Worm (Caenorhabditis elegans) whole organism, L4/young adult: ENCODE measurements around the gene F34H10.1.
"Not testable (repeated sequence)": the region's sequence is repeated elsewhere in the genome, so short reads cannot be mapped to it uniquely, and the experiment has no call there.

Experiments
- W03F9.2 ChIP-seq: fragments of 150-350 bp; optimal IDR thresholded peaks from 2 replicates; lab custom pipeline; 2014; ENCODE audit warnings: missing biosample characterization, missing genetic modification characterization
- dao-5 ChIP-seq: sonication (generic microtip); optimal IDR thresholded peaks from 2 replicates; lab custom pipeline; 2016; ENCODE audit warnings: missing genotype, missing genetic modification characterization, moderate library complexity, missing compliant biosample characterization
- him-1 ChIP-seq: sonication (generic microtip); optimal IDR thresholded peaks from 2 replicates; lab custom pipeline; 2016; ENCODE audit warnings: missing genotype, missing genetic modification reagents, missing genetic modification characterization, missing compliant biosample characterization

The F34H10.1 gene

DNA sequence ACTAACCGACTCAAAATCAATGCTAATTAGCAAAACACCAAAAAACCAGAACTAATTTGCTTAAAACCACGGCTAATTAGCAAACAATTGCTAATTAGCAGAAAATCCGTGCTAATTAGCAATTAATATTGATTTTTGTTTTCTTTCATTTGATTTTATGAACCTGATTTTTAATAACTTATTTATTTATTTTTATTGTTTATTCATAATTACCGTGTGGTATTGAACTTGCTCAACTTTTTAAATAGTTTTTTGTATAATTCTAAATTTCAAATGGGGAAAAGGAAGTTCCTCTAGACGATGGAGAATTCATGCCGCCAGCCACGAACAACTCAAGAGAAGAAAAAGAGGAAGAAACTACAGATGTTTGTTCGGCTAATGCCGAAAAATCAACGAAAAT, at the start of gene F34H10.1:
F34H10.1 (plus strand) TSS at position 301 of the 400 bp plus-strand sequence.
- not testable (repeated sequence) for TF ChIP-seq dao-5, W03F9.2, him-1 (tag; lab: Kevin White, UChicago)

DNA sequence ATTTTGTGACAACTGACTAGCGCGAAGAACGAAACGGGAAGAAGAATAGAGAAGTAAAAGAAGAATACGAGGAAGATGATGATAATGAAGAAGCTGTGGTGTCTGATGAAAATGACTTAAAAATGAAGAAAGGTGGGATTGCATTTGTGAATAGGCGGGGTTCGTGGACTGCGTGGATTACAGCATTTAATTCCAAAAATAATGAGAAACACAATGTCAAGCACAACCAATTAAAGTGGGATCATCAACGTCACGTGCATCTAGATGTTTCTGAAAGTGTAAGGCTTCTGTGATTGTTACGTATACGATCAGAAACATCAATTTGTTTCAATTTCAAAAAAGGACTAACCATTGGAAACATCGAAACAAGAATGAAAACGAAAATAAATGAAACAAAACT, 49.0 kb upstream of the F34H10.1 start, which contains the start of gene glb-17:
glb-17 (minus strand) TSS at position 101 of the 400 bp plus-strand sequence.
- no peak for TF ChIP-seq W03F9.2 (tag; lab: Kevin White, UChicago)
- TF ChIP-seq dao-5 (tag; lab: Kevin White, UChicago), result no peak
- TF ChIP-seq him-1 (tag; lab: Kevin White, UChicago), result no peak

DNA sequence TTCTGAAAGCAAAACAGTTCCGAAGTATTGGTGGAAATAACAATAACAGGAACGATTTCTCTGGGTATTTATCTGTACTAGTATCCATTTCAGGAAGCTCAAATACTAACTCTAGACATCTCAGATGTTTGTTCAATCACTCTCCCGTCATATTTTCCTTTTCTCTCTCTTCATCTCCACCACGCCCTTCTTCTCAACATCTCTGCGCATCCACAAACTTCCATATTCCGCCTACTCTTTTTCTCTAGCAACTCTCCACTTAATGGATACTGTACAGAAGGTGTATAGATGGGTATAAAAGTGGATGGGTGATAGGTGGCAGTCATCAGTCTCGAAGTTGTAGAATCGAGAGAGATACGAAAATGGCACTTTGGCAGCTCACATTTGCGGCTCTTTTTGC, 41.6 kb upstream of the F34H10.1 start, which contains the start of gene gpx-5:
gpx-5 (plus strand) TSS at position 336 of the 400 bp plus-strand sequence.
- no peak for TF ChIP-seq dao-5 (tag; lab: Kevin White, UChicago)
- no peak for TF ChIP-seq W03F9.2 (tag; lab: Kevin White, UChicago)
- no peak for TF ChIP-seq him-1 (tag; lab: Kevin White, UChicago)

ce11 chrX:9585584-9586166, 40.2 kb upstream of the F34H10.1 start:
- TF ChIP-seq W03F9.2 (tag; lab: Kevin White, UChicago) (no peak), dao-5 (tag; lab: Kevin White, UChicago) (no peak), him-1 (tag; lab: Kevin White, UChicago) (no peak)

ce11 chrX:9587642-9588041, 38.3 kb upstream of the F34H10.1 start, which contains the start of gene gpx-3:
Gene gpx-3, plus strand, starts transcription at chrX:9587942.
- TF ChIP-seq W03F9.2 (tag; lab: Kevin White, UChicago) (no peak), him-1 (tag; lab: Kevin White, UChicago) (no peak), dao-5 (tag; lab: Kevin White, UChicago) (no peak)

ce11 chrX:9589123-9589522, 36.8 kb upstream of the F34H10.1 start, which contains the start of gene del-8:
Gene del-8, plus strand, starts transcription at chrX:9589423.
- TF ChIP-seq W03F9.2 (tag; lab: Kevin White, UChicago) (no peak), dao-5 (tag; lab: Kevin White, UChicago) (no peak), him-1 (tag; lab: Kevin White, UChicago) (no peak)

ce11 chrX:9597299-9597698, 28.6 kb upstream of the F34H10.1 start:
- TF ChIP-seq him-1 (tag; lab: Kevin White, UChicago), result no peak
- no peak for TF ChIP-seq dao-5 (tag; lab: Kevin White, UChicago)
- TF ChIP-seq W03F9.2 (tag; lab: Kevin White, UChicago), result no peak

- TF ChIP-seq dao-5 (tag; lab: Kevin White, UChicago) (no peak), W03F9.2 (tag; lab: Kevin White, UChicago) (no peak), him-1 (tag; lab: Kevin White, UChicago) (no peak)
Observed at ce11 chrX:9602625-9603024, 23.3 kb upstream of the F34H10.1 start.

DNA sequence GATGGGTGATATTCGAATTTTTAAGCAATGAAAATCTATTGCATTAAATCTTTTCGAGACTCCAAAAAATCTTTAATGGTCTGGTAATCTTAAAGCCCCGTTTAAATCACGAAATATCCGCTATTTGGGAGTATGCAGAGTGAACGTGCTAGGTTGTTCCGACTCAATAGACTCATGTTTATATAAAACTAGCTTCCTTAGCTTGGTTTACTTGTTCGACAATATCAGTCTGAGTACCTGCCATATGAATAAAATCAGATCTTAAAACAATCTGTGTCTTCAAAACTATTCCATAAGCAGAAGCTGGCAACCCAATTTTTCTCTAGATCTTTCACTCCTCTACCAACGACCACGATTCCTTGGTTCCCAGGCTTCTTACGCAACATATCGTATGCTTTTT, 22.7 kb upstream of the F34H10.1 start:
- no peak for TF ChIP-seq W03F9.2 (tag; lab: Kevin White, UChicago)
- no peak for TF ChIP-seq him-1 (tag; lab: Kevin White, UChicago)
- TF ChIP-seq dao-5 (tag; lab: Kevin White, UChicago), result no peak

DNA sequence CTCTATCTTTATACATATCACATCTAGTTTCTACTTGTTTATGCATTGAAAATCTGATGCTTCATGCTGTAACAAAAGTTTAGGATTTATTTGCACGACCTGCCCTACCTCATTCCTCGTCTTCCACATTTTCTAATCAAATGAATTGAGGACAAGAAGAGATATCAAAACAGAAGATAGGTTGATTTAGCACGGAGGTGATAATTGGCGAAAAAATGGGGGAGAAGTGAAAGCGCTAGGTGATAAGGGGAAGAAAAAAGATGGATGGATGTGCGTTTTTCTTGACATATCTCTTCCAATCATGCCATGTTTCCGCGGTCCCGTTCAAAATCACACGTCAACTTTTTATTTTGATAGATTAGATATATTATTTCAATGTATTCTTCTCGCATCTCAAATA, 17.8 kb upstream of the F34H10.1 start:
- TF ChIP-seq him-1 (tag; lab: Kevin White, UChicago), result no peak
- TF ChIP-seq dao-5 (tag; lab: Kevin White, UChicago), result no peak
- TF ChIP-seq W03F9.2 (tag; lab: Kevin White, UChicago), result no peak

ce11 chrX:9610040-9610613, 15.8 kb upstream of the F34H10.1 start, which contains the start of gene C11E4.6:
Gene C11E4.6, plus strand, starts transcription at chrX:9610563.
- TF ChIP-seq him-1 (tag; lab: Kevin White, UChicago), result no peak
- TF ChIP-seq W03F9.2 (tag; lab: Kevin White, UChicago), result no peak
- TF ChIP-seq dao-5 (tag; lab: Kevin White, UChicago), result no peak

DNA sequence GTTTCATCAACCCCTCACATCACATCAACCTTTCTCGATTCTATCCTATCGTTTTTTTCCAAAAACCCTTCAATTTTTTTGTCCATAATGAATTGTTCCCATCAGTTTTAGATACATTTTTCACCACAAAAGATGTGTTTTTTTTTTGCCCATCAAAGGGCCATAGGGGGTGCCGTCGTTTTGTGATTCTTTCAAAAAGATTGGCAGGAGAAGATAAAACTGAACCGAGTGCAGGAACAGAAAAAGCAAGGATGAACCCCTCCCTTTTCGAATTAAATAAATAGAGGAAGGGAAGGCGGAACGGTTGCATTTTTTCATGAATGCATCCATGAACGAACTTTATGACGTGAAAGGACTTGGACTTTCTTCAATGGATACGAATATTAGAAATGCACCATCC, 9.0 kb upstream of the F34H10.1 start, which contains the start of gene C11E4.7:
C11E4.7 (plus strand) TSS at position 301 of the 400 bp plus-strand sequence.
- TF ChIP-seq W03F9.2 (tag; lab: Kevin White, UChicago), result no peak
- TF ChIP-seq dao-5 (tag; lab: Kevin White, UChicago), result no peak
- no peak for TF ChIP-seq him-1 (tag; lab: Kevin White, UChicago)

DNA sequence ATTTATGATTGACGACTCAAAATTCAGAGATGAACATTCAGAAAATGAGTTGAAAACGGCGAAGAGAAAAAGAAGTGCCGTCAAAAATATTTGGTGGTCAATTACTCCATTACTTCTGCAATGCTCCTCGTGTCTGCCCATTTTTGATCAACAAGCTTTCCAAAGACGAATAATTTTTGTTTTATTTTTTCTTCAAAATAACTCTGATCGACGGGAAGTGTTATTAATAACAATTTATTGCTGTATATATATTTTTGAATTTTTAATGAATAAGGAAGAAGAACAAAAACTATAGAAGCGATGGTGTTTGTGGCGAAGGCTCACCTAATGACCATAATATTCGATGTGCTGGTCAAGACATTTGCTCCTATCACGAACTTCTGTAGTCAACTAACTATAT, 5.8 kb upstream of the F34H10.1 start, which contains the start of gene C11E4.8:
C11E4.8 (plus strand) TSS at position 301 of the 400 bp plus-strand sequence.
- TF ChIP-seq dao-5 (tag; lab: Kevin White, UChicago), result no peak
- no peak for TF ChIP-seq W03F9.2 (tag; lab: Kevin White, UChicago)
- no peak for TF ChIP-seq him-1 (tag; lab: Kevin White, UChicago)
